Fruit fly (Drosophila melanogaster) whole organism, larva: ENCODE results near the gene Rab35.
A peak's percentile ranks its signal among the peaks of the same experiment; 100 is the strongest.
"Not testable (repeated sequence)": the region's sequence is repeated elsewhere in the genome, so short reads cannot be mapped to it uniquely, and the experiment has no call there.

ENCODE experiments used
- noc ChIP-seq: fragments of 200-800 bp; sonication (Bioruptor generic); optimal IDR thresholded peaks from 3 replicates; lab custom pipeline; 2019; ENCODE audit warnings: missing biosample characterization, mild to moderate bottlenecking, missing genetic modification characterization, moderate library complexity

Rab35 gene

dm6 chrX:20159679-20160140, at the start of gene Rab35:
Gene Rab35, minus strand, starts transcription at chrX:20159872.
- no peak for TF ChIP-seq noc (tag; lab: Kevin White, UChicago)

- not testable (repeated sequence) for TF ChIP-seq noc (tag; lab: Kevin White, UChicago)
Measured at dm6 chrX:20201833-20202232, 42.2 kb upstream of the Rab35 start, which contains the start of gene SdicA. Gene SdicA, minus strand, starts transcription at chrX:20201933.

dm6 chrX:20194127-20194526, 34.5 kb upstream of the Rab35 start, which contains the start of gene Sdic3:
Gene Sdic3, minus strand, starts transcription at chrX:20194227.
- TF ChIP-seq noc (tag; lab: Kevin White, UChicago) = not testable (repeated sequence)

- not testable (repeated sequence) for TF ChIP-seq noc (tag; lab: Kevin White, UChicago)
Measured at dm6 chrX:20186387-20186786, 26.7 kb upstream of the Rab35 start, which contains the start of gene Sdic2. Gene Sdic2, minus strand, starts transcription at chrX:20186487.

DNA sequence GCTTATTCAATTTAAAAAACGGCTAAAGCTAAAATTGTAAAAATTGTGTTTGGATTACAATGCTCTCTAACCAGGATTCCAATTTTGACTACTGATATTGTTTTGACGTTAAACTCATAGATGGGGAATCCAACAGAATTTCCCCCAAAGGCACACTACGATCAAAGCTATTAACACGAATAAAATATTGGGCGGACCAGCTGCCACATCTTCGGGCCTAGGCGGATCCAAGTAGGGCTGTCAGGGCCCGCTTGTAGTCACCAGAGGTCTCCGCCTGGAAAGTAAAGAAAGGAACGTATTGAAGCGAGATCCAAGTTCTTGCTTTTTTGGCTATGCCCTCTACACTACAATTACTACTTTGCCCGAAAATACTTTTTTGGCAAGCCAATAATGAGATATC, 18.9 kb upstream of the Rab35 start, which contains the start of gene Sdic1:
Gene Sdic1, minus strand, starts transcription at position 101 of the 400 bp plus-strand sequence.
- TF ChIP-seq noc (tag; lab: Kevin White, UChicago) = not testable (repeated sequence)

DNA sequence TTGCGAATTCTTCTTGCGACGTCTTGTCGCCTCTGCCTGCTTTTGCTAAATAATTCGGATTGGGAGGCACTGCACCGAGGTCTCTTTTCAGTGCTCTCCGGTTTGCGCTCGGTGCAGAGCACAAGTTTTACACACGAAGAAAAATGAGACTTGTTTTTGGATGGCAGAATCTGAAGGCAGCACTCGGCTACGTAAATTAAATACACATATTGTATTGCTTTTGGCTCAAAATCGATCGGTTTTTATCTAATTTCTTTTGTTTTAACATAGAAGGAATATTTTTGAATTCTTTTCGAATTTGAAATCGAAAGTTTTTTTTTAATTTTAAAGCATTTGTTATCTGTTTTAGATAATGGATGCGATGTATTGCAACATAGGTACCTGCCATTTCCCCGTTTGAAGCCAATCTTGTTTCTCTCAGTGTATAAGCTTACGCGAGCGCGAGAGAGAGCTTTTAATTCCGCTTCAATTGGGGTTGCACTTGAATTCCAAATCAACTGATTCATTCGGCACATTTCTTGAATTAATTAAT, 13.9 kb upstream of the Rab35 start, which contains the start of gene AnxB10:
Gene AnxB10, minus strand, starts transcription at position 51 of the 532 bp plus-strand sequence.
- TF ChIP-seq noc (tag; lab: Kevin White, UChicago) = peak; percentile 38

DNA sequence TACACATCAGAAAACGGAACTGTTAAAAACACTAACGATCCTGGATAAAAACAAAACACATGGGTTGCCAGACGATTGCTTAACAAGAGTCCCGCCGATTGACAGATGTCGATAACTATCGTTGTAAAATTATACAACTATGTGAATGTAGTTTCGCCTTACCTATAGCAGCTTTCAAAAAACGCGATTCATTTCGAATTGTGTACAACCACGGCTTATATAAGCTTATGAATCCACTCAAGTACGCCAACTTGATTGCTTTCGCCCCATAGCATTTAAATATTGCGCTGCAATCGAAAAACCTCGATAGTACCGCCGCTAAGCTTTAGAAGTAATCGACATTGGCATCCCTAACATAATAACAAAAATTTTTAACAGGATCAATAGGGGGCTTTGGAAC, 10.2 kb upstream of the Rab35 start, which contains the start of the genes CG9581 and CG9578:
Gene CG9581, minus strand, starts transcription at position 84 of the 400 bp plus-strand sequence.
Gene CG9578, plus strand, starts transcription at position 325 of the 400 bp plus-strand sequence.
- no peak for TF ChIP-seq noc (tag; lab: Kevin White, UChicago)

DNA sequence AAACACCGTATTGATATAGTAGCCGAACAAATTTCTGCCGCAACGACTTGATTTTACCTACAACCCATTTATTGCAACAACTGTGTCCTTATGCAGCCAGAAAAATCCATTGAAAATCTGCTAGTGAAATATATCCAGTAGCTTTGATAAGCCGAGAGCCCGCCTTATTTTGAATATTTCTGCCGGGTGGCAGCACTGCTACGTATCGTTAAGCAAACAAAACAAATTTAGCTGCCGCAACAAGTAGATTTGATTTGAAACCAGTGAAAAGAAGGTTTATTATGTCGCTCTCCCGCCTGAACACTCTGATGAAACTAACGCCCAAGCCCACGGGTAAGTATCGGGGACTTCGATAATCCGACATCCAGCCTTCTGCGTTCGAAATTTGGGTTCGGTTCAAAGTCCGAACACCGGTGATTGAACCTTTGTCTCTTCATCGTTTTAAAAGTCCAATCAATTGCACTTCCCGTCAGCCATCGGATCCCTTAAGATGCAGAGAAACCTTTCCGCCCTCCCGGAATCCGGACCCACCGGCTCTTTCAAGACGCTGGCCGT, 6.9 kb upstream of the Rab35 start, which contains the start of gene CG9577:
Gene CG9577, plus strand, starts transcription at position 190 of the 555 bp plus-strand sequence.
- no peak for TF ChIP-seq noc (tag; lab: Kevin White, UChicago)

DNA sequence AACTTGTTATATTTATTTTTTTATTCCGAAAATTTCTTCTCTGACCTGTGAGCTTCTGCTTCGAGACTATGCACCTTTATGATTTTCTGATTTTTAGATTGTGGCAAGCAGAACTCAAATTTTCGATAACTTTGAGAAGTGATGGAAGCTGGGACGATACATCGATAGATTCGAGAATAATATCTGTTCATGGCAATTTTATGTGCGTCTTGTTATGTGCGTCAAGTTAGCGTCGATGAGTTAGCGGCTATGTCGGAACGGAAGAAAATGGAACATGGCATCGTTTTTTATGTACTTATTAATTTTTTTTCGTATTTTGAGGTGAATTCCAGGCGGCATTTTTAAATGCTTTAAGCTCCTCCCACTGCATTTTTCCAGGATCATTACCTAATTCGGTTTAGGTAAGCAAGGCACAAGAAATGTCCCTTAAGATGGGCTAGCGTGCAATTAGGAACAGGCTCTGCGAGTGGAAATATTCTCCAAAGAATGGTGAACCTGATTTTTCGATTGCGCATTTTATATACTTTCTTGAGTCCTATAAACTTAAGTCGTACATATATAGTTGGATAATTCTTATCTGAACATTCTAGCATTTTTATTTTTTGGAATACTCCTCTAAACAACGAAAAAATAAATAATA, 6.2 kb upstream of the Rab35 start, which contains the start of gene Phf7:
Gene Phf7, minus strand, starts transcription at position 58 of the 640 bp plus-strand sequence.
- TF ChIP-seq noc (tag; lab: Kevin White, UChicago) = no peak

DNA sequence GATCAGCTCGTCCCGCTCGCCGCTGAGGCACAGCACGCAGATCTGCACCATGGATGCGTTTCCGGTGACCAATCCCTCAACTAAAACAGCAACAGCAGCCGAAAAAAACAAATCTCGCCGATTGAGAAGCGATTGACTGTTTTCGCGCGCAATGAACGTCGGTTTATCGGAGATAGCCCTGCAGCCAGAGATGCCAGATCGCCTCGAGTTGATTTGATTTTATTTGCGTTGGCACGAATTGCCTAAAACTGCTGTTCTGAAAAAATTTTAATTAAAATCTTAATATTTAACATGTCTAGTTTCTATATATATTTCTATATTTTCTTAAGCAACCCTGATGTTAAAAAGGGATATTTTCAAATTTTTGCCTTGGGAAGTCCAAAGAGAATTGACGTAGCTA, 2.9 kb upstream of the Rab35 start:
- TF ChIP-seq noc (tag; lab: Kevin White, UChicago) = no peak

DNA sequence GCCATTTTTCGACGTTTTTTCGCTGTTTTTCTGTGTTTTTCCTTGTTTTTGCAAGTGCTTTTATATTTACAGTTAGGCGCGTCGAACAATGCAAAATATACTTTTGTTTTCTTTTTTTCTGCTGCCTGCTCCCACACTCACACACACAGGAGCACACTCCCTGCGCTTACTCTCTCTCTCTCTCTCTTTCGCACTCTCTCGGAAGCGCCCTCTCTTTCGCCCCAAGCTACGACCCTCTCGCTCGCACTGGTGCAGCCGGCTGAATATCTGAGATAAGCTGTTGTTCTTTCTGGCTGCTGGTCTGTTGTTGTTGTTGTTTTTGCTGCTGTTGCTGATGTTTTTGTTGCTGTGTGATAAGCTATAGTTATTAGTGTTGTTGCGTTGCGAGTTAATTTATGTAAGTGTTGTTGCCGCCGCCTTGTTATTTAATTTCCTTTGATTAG, 708 bp downstream of the Rab35 start:
- peak; percentile 24 for TF ChIP-seq noc (tag; lab: Kevin White, UChicago)

DNA sequence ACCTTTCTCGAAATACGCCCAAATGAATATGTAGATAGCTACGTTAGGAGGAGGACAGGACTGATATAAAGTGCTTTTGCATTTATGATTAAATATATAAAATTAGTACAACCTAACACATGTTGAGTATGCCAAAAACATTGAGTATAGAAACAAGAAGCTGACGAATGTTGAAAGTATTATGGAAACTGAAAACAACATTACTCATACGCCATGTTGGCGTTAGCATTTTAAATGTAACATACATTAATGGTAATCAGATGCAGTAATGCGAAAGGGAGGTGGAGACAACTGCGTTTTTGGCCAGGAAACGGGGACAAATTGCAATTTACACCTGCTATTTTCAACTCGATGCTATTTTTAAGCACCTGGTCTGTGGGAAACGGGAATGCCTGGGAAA, 1.2 kb downstream of the Rab35 start:
- TF ChIP-seq noc (tag; lab: Kevin White, UChicago) = no peak

dm6 chrX:20155947-20156346, 3.7 kb downstream of the Rab35 start:
- no peak for TF ChIP-seq noc (tag; lab: Kevin White, UChicago)

dm6 chrX:20147693-20148174, 11.9 kb downstream of the Rab35 start, which contains the start of gene aspr:
Gene aspr, plus strand, starts transcription at chrX:20148124.
- no peak for TF ChIP-seq noc (tag; lab: Kevin White, UChicago)

- TF ChIP-seq noc (tag; lab: Kevin White, UChicago) = not testable (repeated sequence)
Measured at dm6 chrX:20143088-20143487, 16.6 kb downstream of the Rab35 start, which contains the start of gene Or19a. Gene Or19a, minus strand, starts transcription at chrX:20143188.

dm6 chrX:20140710-20141109, 19.0 kb downstream of the Rab35 start, which contains the start of gene CG34332:
Gene CG34332, plus strand, starts transcription at chrX:20141010.
- no peak for TF ChIP-seq noc (tag; lab: Kevin White, UChicago)
